Fruit fly (Drosophila melanogaster): ENCODE data around the gene Ube4A.

The Ube4A gene

DNA sequence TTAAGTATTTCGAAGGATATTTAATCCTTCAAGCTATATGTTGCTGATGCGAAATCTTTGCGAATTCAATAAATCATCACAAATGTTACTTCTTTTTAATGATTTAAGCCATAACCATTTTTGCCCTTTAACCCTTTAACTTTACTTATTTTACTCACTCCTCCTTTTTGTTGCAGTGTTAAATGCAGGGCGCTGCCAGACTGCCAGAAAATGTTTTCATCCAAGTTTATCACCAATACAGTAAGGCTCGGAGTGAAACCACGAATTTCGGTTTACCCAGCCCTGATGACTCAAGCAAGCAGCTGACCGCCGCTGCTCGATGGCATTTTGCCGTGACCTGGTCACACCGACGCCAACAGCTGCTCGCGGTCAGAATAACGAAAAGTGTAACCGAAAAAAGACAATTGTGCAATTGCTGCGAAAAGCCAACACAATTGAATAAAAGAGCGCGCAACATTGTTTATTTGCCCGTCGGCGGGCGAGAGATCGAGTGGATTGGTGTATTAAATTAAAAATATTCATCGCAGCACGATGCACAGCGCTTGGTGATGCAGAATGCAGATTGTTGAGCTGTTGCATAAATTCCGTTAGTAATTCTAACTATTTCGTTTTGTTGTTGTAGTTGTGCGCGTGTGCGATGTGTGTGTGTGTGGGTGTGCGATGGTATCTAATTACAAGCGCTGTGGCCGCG is 47.5 kb upstream of the Ube4A start, which contains the start of gene CG11050 (continued):
- TF ChIP-seq CG2889 (GFP tag; IDR thresholded peaks at IDR 0.05) (0 out of 3 replicates have a peak, but pooled peaks have one; percentile 36), salm (tag; optimal IDR thresholded peaks at IDR 0.05) (peak; percentile 15), ab (GFP tag; optimal IDR thresholded peaks at IDR 0.05) (peak; percentile 30), CG43689 (GFP tag; IDR thresholded peaks at IDR 0.05) (no peak), CG18476 (GFP tag; optimal IDR thresholded peaks at IDR 0.05) (peak; percentile 63), CG2116 (GFP tag; optimal IDR thresholded peaks at IDR 0.05) (peak; percentile 61), Rfx (GFP tag; IDR thresholded peaks at IDR 0.05) (peak; percentile 88), tx (GFP tag; optimal IDR thresholded peaks at IDR 0.05) (peak; percentile 84), Bdp1 (GFP tag; optimal IDR thresholded peaks at IDR 0.05) (peak; percentile 66), chinmo (GFP tag; IDR thresholded peaks at IDR 0.05; ENCODE audit: partially characterized antibody) (peak; percentile 73; the same call in 1 of the 4 replicates), Doc3 (GFP tag; IDR thresholded peaks at IDR 0.05; ENCODE audit: partially characterized antibody) (no peak), Camta (GFP tag; optimal IDR thresholded peaks at IDR 0.05) (peak; percentile 77), croc (GFP tag; conservative IDR thresholded peaks at IDR 0.05) (no peak), mirr (GFP tag; optimal IDR thresholded peaks at IDR 0.05) (peak; percentile 50), CG7987 (GFP tag; optimal IDR thresholded peaks at IDR 0.05) (peak; percentile 77), bbx (GFP tag; IDR thresholded peaks at IDR 0.05; ENCODE audit: partially characterized antibody) (peak; percentile 63; the same call in 1 of the 2 replicates), Awh (GFP tag; IDR thresholded peaks at IDR 0.05) (peak; percentile 39; the same call in 1 of the 2 replicates), ERR (GFP tag; optimal IDR thresholded peaks at IDR 0.05) (peak; percentile 89), hth (optimal IDR thresholded peaks at IDR 0.05) (no peak), CG7271 (tag; optimal IDR thresholded peaks at IDR 0.05) (peak; percentile 54), CG10979 (tag; optimal IDR thresholded peaks at IDR 0.05) (peak; percentile 62), pzg (GFP tag; optimal IDR thresholded peaks at IDR 0.05) (peak; percentile 98), B-H1 (GFP tag; IDR thresholded peaks at IDR 0.05) (peak; percentile 45; the same call in 2 of the 3 replicates), CG4404 (GFP tag; IDR thresholded peaks at IDR 0.05) (peak; percentile 31; the same call in 1 of the 2 replicates), sens-2 (GFP tag; IDR thresholded peaks at IDR 0.05) (0 out of 2 replicates have a peak, but pooled peaks have one; percentile 33), CG17829 (tag; optimal IDR thresholded peaks at IDR 0.05) (peak; percentile 84), gcm (GFP tag; optimal IDR thresholded peaks at IDR 0.05) (peak; percentile 57), z (GFP tag; IDR thresholded peaks at IDR 0.05) (peak; percentile 61; the same call in 1 of the 3 replicates), chif (GFP tag; optimal IDR thresholded peaks at IDR 0.05) (peak; percentile 62 to 86), Abd-B (GFP tag; optimal IDR thresholded peaks at IDR 0.05) (no peak), Bgb (GFP tag; IDR thresholded peaks at IDR 0.05; ENCODE audit: partially characterized antibody) (peak; percentile 62), pnt (GFP tag; optimal IDR thresholded peaks at IDR 0.05) (peak; percentile 75), ems (GFP tag; optimal IDR thresholded peaks at IDR 0.05) (peak; percentile 81), CG15479 (GFP tag; optimal IDR thresholded peaks at IDR 0.05) (peak; percentile 91), CkIIα-i1 (GFP tag; IDR thresholded peaks at IDR 0.05) (no peak), CG8478 (optimal IDR thresholded peaks at IDR 0.05) (no peak), NC2β (GFP tag; optimal IDR thresholded peaks at IDR 0.05) (peak; percentile 86), nau (GFP tag; optimal IDR thresholded peaks at IDR 0.05) (peak; percentile 20), CG12744 (GFP tag; optimal IDR thresholded peaks at IDR 0.05) (peak; percentile 68), CG11247 (GFP tag; IDR thresholded peaks at IDR 0.05) (peak; percentile 44; the same call in 1 of the 2 replicates), Dad (GFP tag; optimal IDR thresholded peaks at IDR 0.05) (peak; percentile 88), aop (GFP tag; IDR thresholded peaks at IDR 0.05) (peak; percentile 37; the same call in 1 of the 2 replicates), Oaz (GFP tag; IDR thresholded peaks at IDR 0.05) (peak; percentile 56; the same call in 1 of the 2 replicates), CG31441 (GFP tag; IDR thresholded peaks at IDR 0.05) (peak; percentile 72), sug (tag; optimal IDR thresholded peaks at IDR 0.05) (peak; percentile 70), maf-S (GFP tag; optimal IDR thresholded peaks at IDR 0.05) (peak; percentile 82), sqz (GFP tag; optimal IDR thresholded peaks at IDR 0.05) (no peak), CG1792 (GFP tag; optimal IDR thresholded peaks at IDR 0.05) (peak; percentile 73), CG31365 (tag; optimal IDR thresholded peaks at IDR 0.05) (peak; percentile 65), ac (GFP tag; optimal IDR thresholded peaks at IDR 0.05) (no peak)
